Fruit fly (Drosophila melanogaster): ENCODE data around the gene CG16721.

Gene CG16721

DNA sequence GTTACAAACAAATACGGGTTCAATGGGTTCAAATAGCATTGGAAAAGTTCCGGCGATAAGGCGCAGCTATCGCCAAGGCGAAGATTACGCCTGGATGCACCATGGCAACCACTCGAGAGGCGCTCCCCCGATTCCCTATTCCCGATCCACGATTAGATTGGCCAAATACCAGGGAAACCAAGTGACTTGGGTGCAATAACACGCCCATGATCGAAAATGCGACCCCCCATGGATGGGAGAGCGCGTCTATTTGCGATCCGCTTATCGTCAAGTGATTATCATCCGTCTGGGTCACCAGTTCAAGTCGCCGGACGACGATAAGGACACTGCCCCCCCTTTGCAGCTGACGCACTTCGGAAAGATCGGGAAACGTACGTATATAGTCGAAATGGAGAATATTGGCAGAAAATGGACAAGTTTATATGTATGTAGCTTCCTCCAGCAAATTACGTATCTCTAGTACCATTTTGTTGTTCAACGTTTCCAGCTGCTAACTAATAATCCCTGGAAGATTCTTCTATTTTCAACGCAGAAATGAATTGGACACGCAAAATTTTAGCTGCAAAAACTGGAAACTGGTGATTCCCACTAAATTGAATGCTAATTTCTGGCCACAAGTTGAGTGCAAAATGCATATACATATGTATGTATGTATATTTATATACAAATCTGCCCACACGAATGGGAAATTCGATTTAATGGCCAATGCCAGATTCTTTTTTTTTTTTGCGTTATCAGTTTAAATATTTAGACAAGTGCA, 35.5 kb downstream of the CG16721 start:
- TF ChIP-seq usp (GFP tag; optimal IDR thresholded peaks at IDR 0.05) = no peak
- TF ChIP-seq pan (optimal IDR thresholded peaks at IDR 0.05) = no peak
- no peak for TF ChIP-seq CG8478 (optimal IDR thresholded peaks at IDR 0.05)
- TF ChIP-seq Dll (optimal IDR thresholded peaks at IDR 0.05) = no peak
- TF ChIP-seq EcR (GFP tag; optimal IDR thresholded peaks at IDR 0.05) = no peak
- no peak for TF ChIP-seq psq (optimal IDR thresholded peaks at IDR 0.05)

DNA sequence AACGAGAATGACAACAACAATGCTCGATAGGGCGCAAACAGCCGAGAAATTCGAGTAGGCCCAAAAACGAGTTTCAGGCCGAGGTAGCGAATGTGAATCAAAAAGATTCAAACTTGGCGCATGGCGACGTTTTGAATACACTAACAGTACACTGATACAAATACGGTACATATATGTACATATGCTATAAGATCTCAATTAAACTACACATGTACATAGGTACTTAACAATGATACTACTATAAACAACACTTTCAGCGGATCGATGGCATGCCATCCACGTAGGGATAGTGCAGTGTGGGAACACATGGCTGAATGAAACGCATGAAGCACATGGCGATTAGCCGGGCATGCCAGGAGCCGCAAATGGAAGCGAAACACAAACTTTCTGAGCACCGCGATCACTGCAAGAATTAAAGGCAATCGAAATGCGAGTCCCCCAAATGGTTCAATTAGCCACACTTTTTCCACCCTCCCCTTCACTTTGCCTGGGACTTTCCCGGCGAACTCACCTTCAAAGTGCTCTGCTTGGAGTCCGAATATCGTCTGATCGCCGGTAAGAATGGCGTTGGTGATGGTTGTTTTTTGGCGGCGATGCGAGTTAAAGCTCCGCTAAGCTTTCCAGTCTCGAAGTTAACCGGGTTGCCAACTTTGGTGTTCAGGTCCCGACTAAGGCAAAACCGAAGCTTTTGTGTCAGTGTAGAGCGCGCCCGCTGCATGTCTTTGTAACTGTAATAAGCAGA, 36.3 kb downstream of the CG16721 start:
- TF ChIP-seq CG8478 (optimal IDR thresholded peaks at IDR 0.05) (no peak), Dll (optimal IDR thresholded peaks at IDR 0.05) (no peak), pan (optimal IDR thresholded peaks at IDR 0.05) (no peak), psq (optimal IDR thresholded peaks at IDR 0.05) (no peak), usp (GFP tag; optimal IDR thresholded peaks at IDR 0.05) (no peak), EcR (GFP tag; optimal IDR thresholded peaks at IDR 0.05) (no peak)

DNA sequence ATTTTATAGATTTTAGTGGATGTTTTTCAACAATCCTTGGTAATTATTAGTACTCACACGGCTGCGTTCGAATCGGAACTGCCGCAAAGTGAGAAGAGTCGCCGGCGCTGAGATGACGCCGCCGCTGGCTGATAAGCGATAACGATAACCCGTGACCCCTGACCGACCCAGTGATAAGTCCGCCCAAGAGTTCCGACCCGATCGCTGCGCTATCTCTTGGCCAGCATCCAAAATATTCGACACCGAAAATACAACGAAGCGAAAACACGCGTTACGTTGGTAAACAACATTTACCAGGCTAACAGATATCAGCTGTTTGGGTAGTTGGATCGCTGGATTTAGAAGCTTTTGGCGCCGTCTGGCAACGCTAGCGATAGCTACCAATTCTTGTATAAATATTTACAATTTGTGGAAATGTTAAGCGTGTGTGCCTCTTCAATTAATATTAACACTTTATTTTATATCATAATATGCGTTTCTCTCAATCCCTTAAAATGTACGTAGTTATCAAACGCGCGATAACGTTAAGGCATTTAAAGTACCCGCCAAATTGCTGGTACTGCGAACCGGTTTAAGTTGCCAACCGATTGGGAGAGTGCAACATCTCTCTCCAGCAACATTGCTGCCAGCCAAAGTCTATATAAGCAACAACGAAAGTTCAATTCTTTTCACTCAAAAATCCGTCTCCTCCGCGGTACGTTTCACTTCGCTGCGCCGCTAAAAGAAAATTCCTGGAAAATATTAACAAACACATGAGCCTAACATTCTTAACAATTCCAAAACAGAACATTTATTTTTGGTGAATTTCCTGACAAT, 37.0 kb downstream of the CG16721 start, which contains the start of the genes Shmt and CG3726:
Shmt (minus strand) TSS at position 304 of the 816 bp plus-strand sequence.
CG3726 (plus strand) TSS at position 604 of the 816 bp plus-strand sequence.
- TF ChIP-seq usp (GFP tag; optimal IDR thresholded peaks at IDR 0.05) (no peak), pan (optimal IDR thresholded peaks at IDR 0.05) (no peak), Dll (optimal IDR thresholded peaks at IDR 0.05) (no peak), CG8478 (optimal IDR thresholded peaks at IDR 0.05) (no peak)

DNA sequence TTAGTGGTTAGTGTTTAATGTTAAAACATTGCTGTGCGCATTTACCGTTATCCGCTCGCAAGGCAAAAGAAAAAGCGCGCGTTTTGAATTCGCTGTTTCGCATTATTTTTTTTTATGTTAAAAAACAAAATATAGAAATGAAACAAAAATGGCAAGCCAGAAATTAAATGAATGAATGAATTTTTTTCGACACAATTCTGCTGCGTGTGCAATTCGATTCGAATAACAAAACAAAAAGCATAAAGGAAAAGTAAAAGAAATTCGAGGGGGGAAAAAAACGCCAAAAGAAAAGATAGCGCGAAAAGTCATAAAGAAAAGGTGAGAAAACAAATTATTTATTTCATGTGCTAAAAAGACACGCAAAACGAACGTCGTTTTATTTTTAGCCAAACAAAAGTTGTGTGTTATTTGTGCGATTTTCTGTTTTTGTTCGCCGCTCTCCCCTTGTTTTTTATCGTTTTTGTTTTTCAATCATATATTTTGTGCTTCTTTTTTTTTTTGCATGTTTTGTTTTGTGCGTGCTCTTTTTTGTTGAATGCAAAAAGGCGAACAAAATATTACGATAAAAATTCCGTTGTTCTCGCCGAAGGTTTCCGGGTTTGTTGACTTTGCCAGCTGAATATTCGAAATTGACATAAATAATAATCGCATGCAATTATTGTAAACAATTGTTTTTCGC, 37.8 kb downstream of the CG16721 start:
- no peak for TF ChIP-seq Dll (optimal IDR thresholded peaks at IDR 0.05)
- no peak for TF ChIP-seq pan (optimal IDR thresholded peaks at IDR 0.05)
- TF ChIP-seq usp (GFP tag; optimal IDR thresholded peaks at IDR 0.05) = no peak
- TF ChIP-seq EcR (GFP tag; optimal IDR thresholded peaks at IDR 0.05) = no peak
- no peak for TF ChIP-seq psq (optimal IDR thresholded peaks at IDR 0.05)
- TF ChIP-seq CG8478 (optimal IDR thresholded peaks at IDR 0.05) = no peak

DNA sequence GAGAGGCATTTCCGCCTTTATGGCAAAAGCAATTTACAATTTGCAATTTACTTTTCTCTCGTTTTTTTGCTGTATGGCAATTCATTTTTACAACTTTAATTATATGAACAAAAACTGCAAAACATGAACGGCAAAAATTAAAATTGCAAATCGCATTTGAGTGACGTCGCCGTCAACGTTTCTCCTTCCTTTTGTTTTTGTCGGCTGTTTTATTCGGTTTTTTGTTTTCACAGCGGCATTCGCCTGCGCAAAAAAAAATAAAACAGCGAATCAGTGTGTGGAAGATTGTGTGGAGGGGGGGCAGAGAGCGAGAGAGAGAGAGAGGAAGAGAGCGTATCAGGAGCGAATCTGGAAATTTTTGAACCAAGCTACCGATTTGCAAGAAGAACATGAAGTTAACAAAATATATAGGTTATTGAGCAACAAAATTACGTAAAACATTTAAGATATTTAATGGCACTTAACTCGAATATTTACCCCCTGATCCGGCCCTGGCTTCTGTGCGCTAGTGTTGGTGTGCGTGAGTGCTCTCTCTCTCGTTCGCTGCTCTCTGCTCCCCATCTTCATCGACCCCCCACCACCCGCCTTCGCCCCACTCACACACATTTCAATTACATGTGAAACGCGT, 38.9 kb downstream of the CG16721 start:
- TF ChIP-seq pan (optimal IDR thresholded peaks at IDR 0.05) (no peak), psq (optimal IDR thresholded peaks at IDR 0.05) (peak; percentile 35)

DNA sequence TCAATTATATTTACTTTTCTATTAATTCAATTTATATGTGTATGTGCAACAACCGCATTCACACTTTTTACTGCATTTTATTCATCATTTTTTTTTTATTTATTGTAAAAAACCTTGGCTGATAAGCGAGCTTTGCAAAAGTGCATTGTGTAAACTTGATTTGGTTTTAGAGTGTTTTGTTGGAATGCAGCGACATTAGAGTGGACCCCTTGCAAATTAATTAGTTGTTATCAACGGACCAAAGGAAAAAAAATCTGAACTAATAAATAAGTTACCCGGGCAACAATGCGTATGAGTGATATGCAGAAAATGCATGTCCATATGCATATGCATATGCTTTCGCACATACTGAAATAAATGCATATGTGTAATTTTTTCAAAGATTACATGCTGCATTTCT, 41.3 kb downstream of the CG16721 start:
- no peak for TF ChIP-seq Dll (optimal IDR thresholded peaks at IDR 0.05)
- TF ChIP-seq CG8478 (optimal IDR thresholded peaks at IDR 0.05) = no peak
- no peak for TF ChIP-seq psq (optimal IDR thresholded peaks at IDR 0.05)
- no peak for TF ChIP-seq EcR (GFP tag; optimal IDR thresholded peaks at IDR 0.05)
- TF ChIP-seq usp (GFP tag; optimal IDR thresholded peaks at IDR 0.05) = no peak
- no peak for TF ChIP-seq pan (optimal IDR thresholded peaks at IDR 0.05)

DNA sequence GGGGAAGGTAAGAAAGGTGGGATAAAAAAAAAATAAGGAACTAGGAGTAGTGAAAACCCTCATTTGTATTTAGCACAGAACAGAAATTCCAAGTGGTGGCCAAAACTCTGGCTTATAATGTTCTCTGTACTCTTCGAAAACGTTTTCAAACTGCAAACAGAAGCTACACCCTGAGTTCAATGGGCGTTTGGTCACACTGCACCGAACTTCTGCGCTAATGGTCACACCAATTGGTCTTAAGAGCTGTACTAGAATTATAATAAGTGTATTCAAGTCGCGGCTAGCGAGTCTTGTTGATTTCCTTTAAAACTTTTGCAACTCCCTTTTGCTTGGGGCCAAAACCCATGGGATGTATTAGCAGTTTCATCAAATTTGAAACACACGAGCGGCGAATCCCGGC, 42.4 kb downstream of the CG16721 start:
- TF ChIP-seq psq (optimal IDR thresholded peaks at IDR 0.05) (no peak), usp (GFP tag; optimal IDR thresholded peaks at IDR 0.05) (no peak), EcR (GFP tag; optimal IDR thresholded peaks at IDR 0.05) (no peak), pan (optimal IDR thresholded peaks at IDR 0.05) (no peak), Dll (optimal IDR thresholded peaks at IDR 0.05) (no peak), CG8478 (optimal IDR thresholded peaks at IDR 0.05) (no peak)

DNA sequence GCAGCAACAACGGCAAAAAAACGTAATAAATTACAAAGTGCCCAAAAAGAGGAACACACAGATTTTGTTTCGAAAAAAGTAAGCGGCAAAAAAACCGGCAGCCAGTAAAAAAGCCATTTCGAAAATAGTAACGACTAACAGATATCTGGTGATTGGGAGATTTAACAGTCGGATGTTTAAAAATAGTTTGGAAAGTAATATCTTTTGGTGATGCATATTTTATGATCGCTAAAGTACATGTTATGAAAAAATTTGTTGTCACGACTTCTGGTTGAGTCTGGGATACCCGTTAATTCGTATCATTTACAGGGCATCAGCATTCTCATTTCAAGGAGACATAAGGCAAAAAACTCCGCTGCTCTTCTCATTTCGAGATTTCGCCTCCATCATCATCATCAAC, 43.5 kb downstream of the CG16721 start:
- TF ChIP-seq pan (optimal IDR thresholded peaks at IDR 0.05) (peak; percentile 64), CG8478 (optimal IDR thresholded peaks at IDR 0.05) (no peak)

DNA sequence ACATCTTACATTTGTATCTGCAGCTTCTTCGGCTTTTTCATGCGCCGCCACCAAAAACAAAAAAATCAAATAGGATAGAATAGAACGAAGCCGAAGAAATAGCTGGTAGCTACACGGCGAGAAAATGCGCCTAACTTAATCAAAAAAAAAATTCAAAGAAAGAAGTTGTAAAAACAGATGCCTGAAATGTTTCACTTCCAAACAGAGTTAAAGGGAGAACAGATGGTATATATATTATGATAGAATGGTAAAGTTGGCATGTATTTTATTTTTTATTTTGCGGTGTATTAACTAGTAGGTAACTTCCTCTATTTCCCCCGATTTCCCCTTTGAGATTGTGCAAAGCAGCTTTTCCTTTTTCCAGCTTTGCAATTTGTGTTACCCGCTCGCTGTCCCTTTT, 44.7 kb downstream of the CG16721 start:
- TF ChIP-seq EcR (GFP tag; optimal IDR thresholded peaks at IDR 0.05) = no peak
- TF ChIP-seq psq (optimal IDR thresholded peaks at IDR 0.05) = no peak
- no peak for TF ChIP-seq usp (GFP tag; optimal IDR thresholded peaks at IDR 0.05)

DNA sequence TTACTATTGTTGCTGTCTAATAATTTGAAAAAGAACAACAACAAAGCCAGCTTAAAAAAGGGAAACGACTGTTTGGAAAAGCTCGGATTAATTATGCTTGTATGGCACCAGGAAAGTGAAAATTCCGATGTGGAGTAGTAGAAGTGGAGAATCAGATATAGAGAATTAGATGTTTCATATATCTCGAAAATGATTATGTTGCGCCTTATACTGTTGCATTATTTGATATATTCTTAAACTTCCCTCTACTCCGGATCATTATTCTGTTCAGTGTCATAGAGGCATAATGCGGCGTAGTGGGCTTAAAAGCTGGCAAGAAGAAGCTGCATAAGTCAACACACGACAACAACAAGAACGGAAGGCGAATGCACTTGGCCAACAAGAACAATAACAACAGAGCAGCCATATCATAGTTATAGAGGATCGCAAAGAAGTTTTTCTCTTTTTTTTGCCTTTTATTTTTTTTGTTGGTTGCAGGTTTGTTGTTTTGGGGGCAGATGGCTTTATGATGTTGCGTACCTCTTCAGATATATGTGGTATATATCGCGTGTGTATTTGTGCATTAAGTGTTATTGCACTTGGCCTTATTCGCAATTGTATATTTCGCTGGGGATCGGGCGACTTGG, 46.2 kb downstream of the CG16721 start:
- no peak for TF ChIP-seq pan (optimal IDR thresholded peaks at IDR 0.05)
- TF ChIP-seq psq (optimal IDR thresholded peaks at IDR 0.05) = no peak
- TF ChIP-seq Dll (optimal IDR thresholded peaks at IDR 0.05) = no peak
- TF ChIP-seq EcR (GFP tag; optimal IDR thresholded peaks at IDR 0.05) = peak in 1 of 2 experiments; percentile 51
- TF ChIP-seq CG8478 (optimal IDR thresholded peaks at IDR 0.05) = no peak
- TF ChIP-seq usp (GFP tag; optimal IDR thresholded peaks at IDR 0.05) = no peak

DNA sequence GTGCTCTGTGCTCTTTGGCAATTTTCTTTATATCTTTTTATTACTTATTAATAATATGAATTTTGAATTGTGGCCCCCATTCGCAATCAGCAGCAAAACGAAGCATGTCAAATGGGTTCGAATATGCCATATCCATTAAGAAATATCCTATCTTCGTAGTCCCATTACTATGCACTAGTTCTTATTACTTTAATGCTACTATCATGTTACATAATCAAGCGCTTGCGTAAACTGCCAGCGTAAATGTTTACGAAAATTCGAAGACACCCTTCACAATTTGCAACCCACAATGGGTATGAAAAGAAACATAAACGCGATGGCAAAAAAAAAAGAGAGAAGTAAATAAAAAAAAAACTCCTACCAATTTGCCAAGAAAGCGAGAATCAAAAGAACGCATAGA, 47.0 kb downstream of the CG16721 start:
- TF ChIP-seq usp (GFP tag; optimal IDR thresholded peaks at IDR 0.05) (no peak), psq (optimal IDR thresholded peaks at IDR 0.05) (no peak), EcR (GFP tag; optimal IDR thresholded peaks at IDR 0.05) (no peak), Dll (optimal IDR thresholded peaks at IDR 0.05) (no peak), CG8478 (optimal IDR thresholded peaks at IDR 0.05) (no peak), pan (optimal IDR thresholded peaks at IDR 0.05) (no peak)

All from whole organism.